Fruit fly (Drosophila melanogaster) whole organism, pupa: ENCODE results near the gene CG31998.

Source experiments
- CG10348 ChIP-seq: fragments of 200-800 bp; sonication (Bioruptor generic); IDR thresholded peaks from 2 replicates; pipeline ENCODE4 v1.3.6; 2022; ENCODE audit warnings: missing biosample characterization, missing genetic modification characterization
- CG13204 ChIP-seq: fragments of 200-800 bp; sonication (Bioruptor generic); optimal IDR thresholded peaks from 2 replicates; lab custom pipeline; 2018; ENCODE audit warnings: missing biosample characterization, mild to moderate bottlenecking, missing genetic modification characterization, moderate library complexity
- CG17806 ChIP-seq: fragments of 200-800 bp; sonication (Bioruptor generic); optimal IDR thresholded peaks from 2 replicates; lab custom pipeline; 2018; ENCODE audit warnings: missing biosample characterization, mild to moderate bottlenecking, missing genetic modification characterization, moderate library complexity
- CG4496 ChIP-seq: fragments of 200-800 bp; sonication (Bioruptor generic); IDR thresholded peaks from 3 replicates; pipeline ENCODE4 v1.3.6; 2022; ENCODE audit warnings: missing biosample characterization, missing genetic modification characterization
- CG8301 ChIP-seq: fragments of 200-800 bp; sonication (Bioruptor generic); optimal IDR thresholded peaks from 2 replicates; lab custom pipeline; 2018; ENCODE audit warnings: missing biosample characterization, mild to moderate bottlenecking, missing genetic modification characterization
- CG9948 ChIP-seq: fragments of 200-800 bp; sonication (Bioruptor generic); optimal IDR thresholded peaks from 2 replicates; lab custom pipeline; 2018; ENCODE audit warnings: missing biosample characterization, mild to moderate bottlenecking, missing genetic modification characterization, moderate library complexity
- EcR ChIP-seq: fragments of 200-800 bp; sonication (Bioruptor generic); optimal IDR thresholded peaks from 3 replicates; lab custom pipeline; 2019; ENCODE audit warnings: missing biosample characterization, missing genetic modification characterization, mild to moderate bottlenecking, moderate library complexity, missing genetic modification reagents
- Pif1A ChIP-seq: fragments of 200-800 bp; sonication (Bioruptor generic); optimal IDR thresholded peaks from 3 replicates; lab custom pipeline; 2016; ENCODE audit warnings: missing biosample characterization, missing genetic modification characterization
- Pif1B ChIP-seq: fragments of 200-800 bp; sonication (Bioruptor generic); optimal IDR thresholded peaks from 3 replicates; lab custom pipeline; 2016; ENCODE audit warnings: missing biosample characterization, missing genetic modification characterization

DNA sequence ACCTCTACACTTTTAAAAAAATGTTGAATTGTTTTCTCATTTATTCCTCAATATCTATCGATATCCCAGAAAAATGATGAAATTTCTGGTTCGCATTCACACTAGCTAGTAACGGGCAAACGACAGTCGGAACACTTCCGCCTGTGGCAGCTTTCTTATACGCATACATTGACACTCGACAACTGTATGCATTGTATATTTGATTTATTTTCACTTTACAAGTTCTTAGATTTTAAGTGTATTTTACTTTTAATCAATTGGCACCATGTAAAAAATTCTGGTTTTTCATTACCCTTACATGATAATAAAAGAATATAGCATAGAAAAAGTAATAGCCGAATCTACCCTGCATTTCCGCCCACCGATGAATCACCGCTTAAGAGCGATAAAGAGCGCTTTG, 25.0 kb downstream of the CG31998 start:
- TF ChIP-seq Pif1B (no peak), CG8301 (tag; lab: Kevin White, UChicago) (no peak), EcR (GFP tag; lab: Kevin White, UChicago) (no peak), CG13204 (GFP tag; lab: Kevin White, UChicago) (no peak), CG4496 (GFP tag; lab: Robert Waterston, UW) (no peak), CG9948 (no peak), CG17806 (tag; lab: Kevin White, UChicago) (no peak), Pif1A (GFP tag; lab: Kevin White, UChicago) (no peak), CG10348 (GFP tag; lab: Robert Waterston, UW) (no peak)
